Fruit fly (Drosophila melanogaster): ENCODE measurements around the gene Zw10.
A peak's percentile ranks its signal among the peaks of the same experiment; 100 is the strongest.

The Zw10 gene

dm6 chrX:2585716-2586082 lies 18.3 kb upstream of the Zw10 start, which contains the start of gene wds (continued):
- TF ChIP-seq CG14710 (tag; optimal IDR thresholded peaks at IDR 0.05) (peak; percentile 15), CG6175 (GFP tag; IDR thresholded peaks at IDR 0.05) (no peak), sr (GFP tag; IDR thresholded peaks at IDR 0.05) (no peak), Sry-δ (GFP tag; optimal IDR thresholded peaks at IDR 0.05) (peak; percentile 38), row (GFP tag; IDR thresholded peaks at IDR 0.05) (0 out of 3 replicates have a peak, but pooled peaks have one; percentile 9), esg (GFP tag; conservative IDR thresholded peaks at IDR 0.05) (no peak), ERR (GFP tag; optimal IDR thresholded peaks at IDR 0.05) (no peak), bbx (GFP tag; IDR thresholded peaks at IDR 0.05; ENCODE audit: partially characterized antibody) (peak; percentile 21; the same call in 1 of the 2 replicates), fd64A (GFP tag; optimal IDR thresholded peaks at IDR 0.05) (no peak), pzg (GFP tag; optimal IDR thresholded peaks at IDR 0.05) (peak; percentile 45)

dm6 chrX:2588415-2589411 lies 15.3 kb upstream of the Zw10 start, which contains the start of gene egh:
Gene egh, plus strand, starts transcription at chrX:2588503.
- TF ChIP-seq Meics (GFP tag; optimal IDR thresholded peaks at IDR 0.05): peak; percentile 29
- no peak for TF ChIP-seq Dek (tag; optimal IDR thresholded peaks at IDR 0.05)
- peak; percentile 92 for TF ChIP-seq cg (GFP tag; optimal IDR thresholded peaks at IDR 0.05)
- TF ChIP-seq CG8944 (GFP tag; optimal IDR thresholded peaks at IDR 0.05): no peak
- TF ChIP-seq CG10979 (tag; optimal IDR thresholded peaks at IDR 0.05): no peak
- peak; percentile 22 for TF ChIP-seq CG30403 (GFP tag; optimal IDR thresholded peaks at IDR 0.05)
- no peak for TF ChIP-seq prd (optimal IDR thresholded peaks at IDR 0.05)
- TF ChIP-seq prd (GFP tag; IDR thresholded peaks at IDR 0.05): peak; percentile 61; the same call in 2 of the 3 replicates
- peak; percentile 23; the same call in 1 of the 2 replicates for TF ChIP-seq Scr (GFP tag; IDR thresholded peaks at IDR 0.05; ENCODE audit: partially characterized antibody)
- TF ChIP-seq Lhr (GFP tag; optimal IDR thresholded peaks at IDR 0.05): peak; percentile 22
- TF ChIP-seq disco-r (GFP tag; optimal IDR thresholded peaks at IDR 0.05): peak; percentile 27
- peak; percentile 67 for TF ChIP-seq Myb (GFP tag; optimal IDR thresholded peaks at IDR 0.05)
- no peak for TF ChIP-seq CG11398 (GFP tag; optimal IDR thresholded peaks at IDR 0.05)
- peak; percentile 29 for TF ChIP-seq CG33213 (GFP tag; optimal IDR thresholded peaks at IDR 0.05)
- TF ChIP-seq Rx (GFP tag; IDR thresholded peaks at IDR 0.05): peak; percentile 15; the same call in 1 of the 2 replicates
- TF ChIP-seq kay (GFP tag; optimal IDR thresholded peaks at IDR 0.05): no peak
- peak; percentile 18 for TF ChIP-seq ewg (GFP tag; optimal IDR thresholded peaks at IDR 0.05)
- peak; percentile 70 for TF ChIP-seq Optix (GFP tag; IDR thresholded peaks at IDR 0.05)
- no peak for TF ChIP-seq sens-2 (GFP tag; IDR thresholded peaks at IDR 0.05)
- peak; percentile 24; the same call in 1 of the 2 replicates for TF ChIP-seq Bgb (GFP tag; IDR thresholded peaks at IDR 0.05; ENCODE audit: partially characterized antibody)
- no peak for TF ChIP-seq CG12942 (GFP tag; optimal IDR thresholded peaks at IDR 0.05)
- peak; percentile 6 for TF ChIP-seq CG17802 (tag; optimal IDR thresholded peaks at IDR 0.05)
- TF ChIP-seq dm (GFP tag; optimal IDR thresholded peaks at IDR 0.05): peak; percentile 20
- TF ChIP-seq CG4617 (GFP tag; optimal IDR thresholded peaks at IDR 0.05; ENCODE audit: borderline replicate concordance): peak; percentile 80
- peak; percentile 90 for TF ChIP-seq pzg (GFP tag; optimal IDR thresholded peaks at IDR 0.05)
- peak; percentile 28; the same call in 1 of the 2 replicates for TF ChIP-seq al (GFP tag; IDR thresholded peaks at IDR 0.05)
- TF ChIP-seq Mes4 (GFP tag; optimal IDR thresholded peaks at IDR 0.05): peak; percentile 51
- TF ChIP-seq CG12299 (tag; optimal IDR thresholded peaks at IDR 0.05): peak; percentile 39
- peak; percentile 53 for TF ChIP-seq YL-1 (GFP tag; optimal IDR thresholded peaks at IDR 0.05)
- TF ChIP-seq CG4424 (GFP tag; optimal IDR thresholded peaks at IDR 0.05): no peak
- TF ChIP-seq sob (GFP tag; IDR thresholded peaks at IDR 0.05): no peak; the same call in 1 of the 2 replicates
- TF ChIP-seq Atf6 (GFP tag; IDR thresholded peaks at IDR 0.05): peak; percentile 42; the same call in 1 of the 2 replicates
- peak; percentile 52 for TF ChIP-seq HHEX (GFP tag; optimal IDR thresholded peaks at IDR 0.05)
- no peak for TF ChIP-seq CG8281 (tag; optimal IDR thresholded peaks at IDR 0.05)
- TF ChIP-seq MESR4 (GFP tag; optimal IDR thresholded peaks at IDR 0.05): peak; percentile 80
- TF ChIP-seq sug (tag; optimal IDR thresholded peaks at IDR 0.05): peak; percentile 34
- peak; percentile 31; the same call in 1 of the 3 replicates for TF ChIP-seq ase (GFP tag; IDR thresholded peaks at IDR 0.05)
- peak; percentile 34 for TF ChIP-seq zfh2 (GFP tag; optimal IDR thresholded peaks at IDR 0.05)
